Fruit fly (Drosophila melanogaster): ENCODE measurements around the gene CG13907.

Gene CG13907

dm6 chr3L:917225-917624, 35.4 kb upstream of the CG13907 start (continued):
- no peak for TF ChIP-seq CG2889 (GFP tag; IDR thresholded peaks at IDR 0.05)
- no peak for TF ChIP-seq CG15479 (GFP tag; optimal IDR thresholded peaks at IDR 0.05)
- TF ChIP-seq CG12659 (GFP tag; optimal IDR thresholded peaks at IDR 0.05) = no peak
- no peak for TF ChIP-seq ro (GFP tag; IDR thresholded peaks at IDR 0.05)
- TF ChIP-seq bigmax (GFP tag; optimal IDR thresholded peaks at IDR 0.05) = no peak
- TF ChIP-seq CG14710 (tag; optimal IDR thresholded peaks at IDR 0.05) = no peak
- TF ChIP-seq NC2α (GFP tag; optimal IDR thresholded peaks at IDR 0.05) = no peak
- no peak for TF ChIP-seq Atf-2 (GFP tag; optimal IDR thresholded peaks at IDR 0.05)
- no peak for TF ChIP-seq CG6791 (GFP tag; IDR thresholded peaks at IDR 0.05; ENCODE audit: partially characterized antibody)
- TF ChIP-seq CG10462 (GFP tag; optimal IDR thresholded peaks at IDR 0.05) = no peak
- no peak for TF ChIP-seq Dip2 (GFP tag; IDR thresholded peaks at IDR 0.05)
- no peak for TF ChIP-seq CG10654 (GFP tag; optimal IDR thresholded peaks at IDR 0.05)
- TF ChIP-seq Hmr (GFP tag; optimal IDR thresholded peaks at IDR 0.05) = peak; percentile 58
- TF ChIP-seq dmrt99B (tag; optimal IDR thresholded peaks at IDR 0.05) = peak; percentile 70
- peak; percentile 63 for TF ChIP-seq slbo (GFP tag; IDR thresholded peaks at IDR 0.05)
- no peak for TF ChIP-seq crp (GFP tag; optimal IDR thresholded peaks at IDR 0.05)
- TF ChIP-seq ase (GFP tag; IDR thresholded peaks at IDR 0.05) = no peak
- TF ChIP-seq scrt (GFP tag; optimal IDR thresholded peaks at IDR 0.05) = no peak
- TF ChIP-seq BtbVII (GFP tag; optimal IDR thresholded peaks at IDR 0.05) = no peak
- TF ChIP-seq danr (GFP tag; IDR thresholded peaks at IDR 0.05) = no peak
- TF ChIP-seq CG14860 (GFP tag; IDR thresholded peaks at IDR 0.05; ENCODE audit: partially characterized antibody) = no peak
- 0 out of 2 replicates have a peak, but pooled peaks have one; percentile 10 for TF ChIP-seq CG14014 (GFP tag; IDR thresholded peaks at IDR 0.05)
- TF ChIP-seq CG7556 (GFP tag; optimal IDR thresholded peaks at IDR 0.05) = peak; percentile 37
- TF ChIP-seq CG30403 (GFP tag; optimal IDR thresholded peaks at IDR 0.05) = peak; percentile 30
- TF ChIP-seq nerfin-2 (GFP tag; IDR thresholded peaks at IDR 0.05; ENCODE audit: partially characterized antibody) = no peak
- no peak for TF ChIP-seq CG8281 (tag; optimal IDR thresholded peaks at IDR 0.05)
- TF ChIP-seq pfk (GFP tag; optimal IDR thresholded peaks at IDR 0.05) = no peak
- no peak for TF ChIP-seq D19B (GFP tag; optimal IDR thresholded peaks at IDR 0.05)
- no peak for TF ChIP-seq Sin3A (optimal IDR thresholded peaks at IDR 0.05)
- peak in 1 of 2 experiments; percentile 47 for TF ChIP-seq Hr51 (GFP tag; optimal IDR thresholded peaks at IDR 0.05)
- no peak for TF ChIP-seq oc (tag; optimal IDR thresholded peaks at IDR 0.05)
- TF ChIP-seq CG6689 (GFP tag; IDR thresholded peaks at IDR 0.05) = peak; percentile 58; the same call in 1 of the 2 replicates
- no peak for TF ChIP-seq salm (tag; optimal IDR thresholded peaks at IDR 0.05)
- peak; percentile 38 for TF ChIP-seq CG18262 (tag; optimal IDR thresholded peaks at IDR 0.05)
- TF ChIP-seq grau (tag; optimal IDR thresholded peaks at IDR 0.05) = peak; percentile 49
- TF ChIP-seq GATAe (GFP tag; conservative IDR thresholded peaks at IDR 0.05) = no peak
- TF ChIP-seq CG10267 (tag; optimal IDR thresholded peaks at IDR 0.05) = peak; percentile 25
- peak; percentile 46 for TF ChIP-seq Meics (GFP tag; optimal IDR thresholded peaks at IDR 0.05)
- no peak for TF ChIP-seq eyg (GFP tag; optimal IDR thresholded peaks at IDR 0.05)
- no peak for TF ChIP-seq CG11085 (GFP tag; IDR thresholded peaks at IDR 0.05)
- TF ChIP-seq toy (GFP tag; IDR thresholded peaks at IDR 0.05) = no peak
- TF ChIP-seq CG12744 (GFP tag; optimal IDR thresholded peaks at IDR 0.05) = no peak
- TF ChIP-seq prd (optimal IDR thresholded peaks at IDR 0.05) = no peak
- peak; percentile 39; the same call in 1 of the 3 replicates for TF ChIP-seq prd (GFP tag; IDR thresholded peaks at IDR 0.05)
- no peak for TF ChIP-seq CG13123 (GFP tag; optimal IDR thresholded peaks at IDR 0.05)
- peak; percentile 28; the same call in 1 of the 3 replicates for TF ChIP-seq so (GFP tag; IDR thresholded peaks at IDR 0.05)
- no peak for TF ChIP-seq Hey (tag; optimal IDR thresholded peaks at IDR 0.05)
- no peak for TF ChIP-seq CG1602 (GFP tag; optimal IDR thresholded peaks at IDR 0.05)
- no peak for TF ChIP-seq CG10274 (GFP tag; optimal IDR thresholded peaks at IDR 0.05)
- TF ChIP-seq CG10147 (GFP tag; optimal IDR thresholded peaks at IDR 0.05) = peak; percentile 50
- TF ChIP-seq CG6854 (GFP tag; optimal IDR thresholded peaks at IDR 0.05) = no peak
